Fruit fly (Drosophila melanogaster) Kc167 (cell line): ENCODE measurements around the gene Dfd.

Experiments used
- Myc ChIP-seq: fragments of >200 bp; optimal IDR thresholded peaks from 2 replicates; lab custom pipeline; 2017; ENCODE audit warnings: missing external identifiers
- Sin3A ChIP-seq: fragments of >200 bp; optimal IDR thresholded peaks from 2 replicates; lab custom pipeline; 2018; ENCODE audit warnings: missing external identifiers
- h ChIP-seq: fragments of >200 bp; optimal IDR thresholded peaks from 3 replicates; lab custom pipeline; 2018; ENCODE audit warnings: missing external identifiers
- insv ChIP-seq: fragments of >200 bp; optimal IDR thresholded peaks from 3 replicates; lab custom pipeline; 2018; ENCODE audit warnings: missing external identifiers
- psq ChIP-seq: fragments of >200 bp; optimal IDR thresholded peaks from 2 replicates; lab custom pipeline; 2017; ENCODE audit warnings: missing external identifiers
- ttk ChIP-seq: sonication (Bioruptor generic); optimal IDR thresholded peaks from 2 replicates; lab custom pipeline; 2017; ENCODE audit warnings: missing external identifiers

dm6 chr3R:6759419-6759818 is 32.2 kb upstream of the Dfd start, which contains the start of gene bcd:
- TF ChIP-seq h (no peak), insv (lab: Kevin White, UChicago) (no peak), Myc (lab: Kevin White, UChicago) (no peak), psq (no peak), Sin3A (lab: Kevin White, UChicago) (no peak), ttk (lab: Kevin White, UChicago) (no peak)
